Worm (Caenorhabditis elegans): ENCODE results near the gene T28C12.2.

Gene T28C12.2

DNA sequence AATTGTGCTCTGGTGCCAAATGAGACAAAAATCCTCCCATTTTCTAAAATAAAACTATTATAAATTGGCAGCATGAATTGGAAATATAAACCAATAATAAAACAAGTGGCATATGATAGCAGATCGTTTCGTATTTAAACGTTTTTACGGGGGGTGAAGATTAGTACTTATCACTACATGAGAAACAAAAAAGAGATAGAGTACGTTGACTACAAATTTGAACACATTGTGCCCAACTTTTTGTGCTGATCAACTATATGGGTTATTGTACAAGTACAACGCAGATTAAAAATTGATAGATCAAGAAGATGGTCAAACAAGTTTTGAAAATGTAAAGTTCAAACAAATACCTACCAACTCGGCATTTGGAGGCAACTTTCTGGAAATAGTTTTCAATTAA is 39.5 kb downstream of the T28C12.2 start:
- TF ChIP-seq him-1 (tag; optimal IDR thresholded peaks at IDR 0.05) (no peak), dao-5 (tag; optimal IDR thresholded peaks at IDR 0.05) (no peak), W03F9.2 (tag; optimal IDR thresholded peaks at IDR 0.05) (no peak)

DNA sequence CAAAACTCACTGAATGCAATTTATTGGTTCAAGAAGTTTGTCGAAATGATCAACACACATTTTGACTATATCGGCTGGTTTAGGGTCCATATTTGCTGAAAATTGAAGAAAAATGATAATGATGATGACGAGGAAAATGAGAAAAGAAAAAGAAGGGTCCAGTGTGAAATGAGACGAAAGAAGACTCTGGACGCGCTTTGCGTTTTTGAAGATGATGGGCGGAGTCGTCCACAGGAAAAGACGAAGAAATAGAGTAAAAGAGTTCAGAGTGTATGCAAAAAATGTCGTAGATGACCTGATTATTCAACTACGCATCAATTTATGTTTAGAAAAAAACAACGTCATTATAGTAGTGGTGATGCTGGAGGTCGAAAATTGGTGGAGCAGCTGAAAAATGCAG is 45.8 kb downstream of the T28C12.2 start, which contains the start of gene F13H6.5:
TSS of gene F13H6.5 (minus strand) at position 101 of the 400 bp plus-strand sequence.
- TF ChIP-seq W03F9.2 (tag; optimal IDR thresholded peaks at IDR 0.05) = no peak
